Worm (Caenorhabditis elegans): ENCODE results near the gene F43G6.8.

- TF ChIP-seq B0310.2 (tag; optimal IDR thresholded peaks at IDR 0.05) (no peak), ama-1 (optimal IDR thresholded peaks at IDR 0.05) (no peak), flt-1 (GFP tag; IDR thresholded peaks at IDR 0.05) (no peak), hmg-4 (GFP tag; optimal IDR thresholded peaks at IDR 0.05) (peak; percentile 37)
Measured at ce11 chrII:11813895-11814369, at the start of gene F43G6.8.

Measured in whole organism, early embryonic.